Worm (Caenorhabditis elegans) whole organism, L4 larva: Measurements from ENCODE around the gene R31.2.

Experiments
- attf-4 ChIP-seq: sonication (generic microtip); optimal IDR thresholded peaks from 3 replicates; lab custom pipeline; 2017; ENCODE audit warnings: missing biosample characterization, missing genetic modification characterization
- ces-1 ChIP-seq: fragments of 150-350 bp; sonication (generic microtip); optimal IDR thresholded peaks from 4 replicates; lab custom pipeline; 2014; ENCODE audit warnings: missing biosample characterization, missing genetic modification reagents, missing genetic modification characterization
- lin-1 ChIP-seq: fragments of 200-800 bp; sonication (Bioruptor generic); IDR thresholded peaks from 2 replicates; pipeline ENCODE4 v1.3.6; 2022; ENCODE audit warnings: missing genetic modification reagents, missing genetic modification characterization, missing compliant biosample characterization
- lsy-2 ChIP-seq, 2 experiments: fragments of 150-350 bp in 1 of 2; sonication (generic microtip) in 1 of 2; optimal IDR thresholded peaks; 2 replicates each; lab custom pipeline; 2014 to 2017; ENCODE audit warnings: missing biosample characterization in 2 of 2, missing genetic modification characterization in 2 of 2
- unc-39 ChIP-seq: sonication (generic microtip); optimal IDR thresholded peaks from 2 replicates; lab custom pipeline; 2017; ENCODE audit warnings: missing biosample characterization, missing genetic modification characterization
- zfp-3 ChIP-seq: fragments of 200-800 bp; sonication (Bioruptor generic); conservative IDR thresholded peaks from 2 replicates; pipeline ENCODE4 v1.3.6; 2022; ENCODE audit warnings: missing genetic modification reagents, missing genetic modification characterization, missing compliant biosample characterization

ce11 chrV:11902161-11902560 lies 15.2 kb upstream of the R31.2 start:
- no peak for TF ChIP-seq ces-1
- no peak for TF ChIP-seq unc-39 (tag; lab: Kevin White, UChicago)
- TF ChIP-seq lsy-2 (tag; optimal IDR thresholded peaks at IDR 0.05; lab: Kevin White, UChicago), result no peak
- TF ChIP-seq attf-4 (tag; lab: Kevin White, UChicago), result no peak
- TF ChIP-seq zfp-3 (GFP tag; lab: Robert Waterston, UW), result no peak
- TF ChIP-seq lin-1 (GFP tag; lab: Robert Waterston, UW), result no peak
